Fruit fly (Drosophila melanogaster): ENCODE measurements around the gene CG15882.

CG15882 gene

dm6 chrX:19073878-19074277, 50.3 kb downstream of the CG15882 start:
- TF ChIP-seq h (GFP tag; optimal IDR thresholded peaks at IDR 0.05) (peak; percentile 75), fru (GFP tag; optimal IDR thresholded peaks at IDR 0.05) (no peak)

Measured in whole organism, wandering third instar larva.